Worm (Caenorhabditis elegans) whole organism, young adult: ENCODE data around the gene nep-25.

ENCODE experiments used
- B0019.2 ChIP-seq: fragments of 200-800 bp; sonication (Bioruptor generic); conservative IDR thresholded peaks from 2 replicates; pipeline ENCODE4 v1.3.6; 2022; ENCODE audit warnings: missing genetic modification reagents, missing genetic modification characterization, missing compliant biosample characterization
- B0035.1 ChIP-seq: sonication (generic microtip); optimal IDR thresholded peaks from 2 replicates; lab custom pipeline; 2016; ENCODE audit warnings: missing genetic modification characterization, mild to moderate bottlenecking, missing compliant biosample characterization, missing genotype, missing genetic modification reagents
- F22D6.2 ChIP-seq: sonication (generic microtip); optimal IDR thresholded peaks from 2 replicates; lab custom pipeline; 2016; ENCODE audit warnings: mild to moderate bottlenecking, missing genetic modification characterization, missing compliant biosample characterization
- F57C9.4 ChIP-seq: sonication (generic microtip); optimal IDR thresholded peaks from 2 replicates; lab custom pipeline; 2017; ENCODE audit warnings: mild to moderate bottlenecking, missing genetic modification characterization, missing compliant biosample characterization
- Y53G8AR.9 ChIP-seq: fragments of 200-800 bp; sonication (Bioruptor generic); conservative IDR thresholded peaks from 2 replicates; pipeline ENCODE4 v1.3.6; 2022; ENCODE audit warnings: missing genetic modification reagents, missing genetic modification characterization, missing compliant biosample characterization
- akir-1 ChIP-seq: fragments of 200-800 bp; sonication (Bioruptor generic); optimal IDR thresholded peaks from 2 replicates; lab custom pipeline; 2018; ENCODE audit warnings: mild to moderate bottlenecking, missing genetic modification characterization, moderate library complexity, missing compliant biosample characterization
- atf-7 ChIP-seq: sonication (generic microtip); optimal IDR thresholded peaks from 2 replicates; lab custom pipeline; 2017; ENCODE audit warnings: mild to moderate bottlenecking, missing genetic modification characterization, missing compliant biosample characterization
- attf-6 ChIP-seq: fragments of 200-800 bp; sonication (Bioruptor generic); IDR thresholded peaks from 2 replicates; pipeline ENCODE4 v1.3.6; 2022; ENCODE audit warnings: missing genetic modification reagents, missing genetic modification characterization, missing compliant biosample characterization
- ccch-3 ChIP-seq: fragments of 200-800 bp; sonication (Bioruptor generic); optimal IDR thresholded peaks from 2 replicates; lab custom pipeline; 2018; ENCODE audit warnings: mild to moderate bottlenecking, missing genetic modification characterization, missing compliant biosample characterization
- cebp-1 ChIP-seq, 2 experiments: fragments of 200-800 bp in 1 of 2; sonication (Bioruptor generic) in 1 of 2; sonication (generic microtip) in 1 of 2; IDR thresholded peaks in 1 of 2; optimal IDR thresholded peaks in 1 of 2; 2 replicates each; pipeline versions ENCODE4 v1.3.6 to Lab custom; 2017 to 2022; ENCODE audit warnings: missing compliant biosample characterization in 2 of 2, missing genetic modification characterization in 2 of 2, mild to moderate bottlenecking in 1 of 2, missing genetic modification reagents in 1 of 2, moderate library complexity in 1 of 2
- ceh-27 ChIP-seq: fragments of 200-800 bp; sonication (Bioruptor generic); optimal IDR thresholded peaks from 2 replicates; lab custom pipeline; 2018; ENCODE audit warnings: mild to moderate bottlenecking, missing genetic modification characterization, moderate library complexity, missing compliant biosample characterization
- ceh-79 ChIP-seq: sonication (generic microtip); optimal IDR thresholded peaks from 2 replicates; lab custom pipeline; 2017; ENCODE audit warnings: mild to moderate bottlenecking, missing genetic modification characterization, missing compliant biosample characterization
- die-1 ChIP-seq: sonication (generic microtip); optimal IDR thresholded peaks from 2 replicates; lab custom pipeline; 2016; ENCODE audit warnings: missing genotype, mild to moderate bottlenecking, missing genetic modification characterization, missing compliant biosample characterization
- dox-1 ChIP-seq: fragments of 200-800 bp; sonication (Bioruptor generic); IDR thresholded peaks from 2 replicates; pipeline ENCODE4 v1.3.6; 2022; ENCODE audit warnings: missing genetic modification reagents, missing genetic modification characterization, missing compliant biosample characterization
- dpl-1 ChIP-seq: fragments of 150-350 bp; optimal IDR thresholded peaks from 2 replicates; lab custom pipeline; 2014; ENCODE audit warnings: missing biosample characterization, missing genetic modification reagents, missing genetic modification characterization
- egrh-3 ChIP-seq: fragments of 200-800 bp; sonication (Bioruptor generic); IDR thresholded peaks from 2 replicates; pipeline ENCODE4 v1.3.6; 2022; ENCODE audit warnings: missing genetic modification reagents, missing genetic modification characterization, missing compliant biosample characterization
- him-1 ChIP-seq: sonication (generic microtip); optimal IDR thresholded peaks from 2 replicates; lab custom pipeline; 2016; ENCODE audit warnings: missing genotype, missing genetic modification reagents, missing genetic modification characterization, missing compliant biosample characterization
- let-526 ChIP-seq: fragments of 200-800 bp; sonication (Bioruptor generic); IDR thresholded peaks from 2 replicates; pipeline ENCODE4 v1.3.6; 2022; ENCODE audit warnings: missing genetic modification reagents, missing genetic modification characterization, missing compliant biosample characterization
- lin-35 ChIP-seq, 3 experiments: fragments of 150-350 bp in 2 of 3; sonication (generic microtip) in 1 of 3; optimal IDR thresholded peaks; 2 replicates each; lab custom pipeline; 2014 to 2018; ENCODE audit warnings: missing biosample characterization in 3 of 3, missing genetic modification characterization in 3 of 3, missing genetic modification reagents in 3 of 3
- mxl-1 ChIP-seq: sonication (generic microtip); optimal IDR thresholded peaks from 2 replicates; lab custom pipeline; 2016; ENCODE audit warnings: missing genetic modification characterization, missing compliant biosample characterization
- nfyb-1 ChIP-seq: fragments of 200-800 bp; sonication (Bioruptor generic); IDR thresholded peaks from 2 replicates; pipeline ENCODE4 v1.3.6; 2022; ENCODE audit warnings: missing genetic modification reagents, missing genetic modification characterization, missing compliant biosample characterization
- nhr-120 ChIP-seq: fragments of 200-800 bp; sonication (Bioruptor generic); IDR thresholded peaks from 2 replicates; pipeline ENCODE4 v1.3.6; 2022; ENCODE audit warnings: missing genetic modification characterization, missing compliant biosample characterization
- nhr-80 ChIP-seq: sonication (generic microtip); optimal IDR thresholded peaks from 2 replicates; lab custom pipeline; 2016; ENCODE audit warnings: missing genetic modification characterization, missing compliant biosample characterization
- pbrm-1 ChIP-seq: fragments of 200-800 bp; sonication (Bioruptor generic); IDR thresholded peaks from 2 replicates; pipeline ENCODE4 v1.3.6; 2022; ENCODE audit warnings: missing genetic modification reagents, missing genetic modification characterization, missing compliant biosample characterization
- pha-4 ChIP-seq: fragments of 150-350 bp; sonication (generic microtip); optimal IDR thresholded peaks from 2 replicates; lab custom pipeline; 2014; ENCODE audit warnings: missing biosample characterization, missing genetic modification reagents, missing genetic modification characterization
- snpc-1.3 ChIP-seq: sonication (generic microtip); optimal IDR thresholded peaks from 2 replicates; lab custom pipeline; 2017; ENCODE audit warnings: missing genetic modification characterization, mild to moderate bottlenecking, missing compliant biosample characterization, antibody characterized with exemption, moderate library complexity, missing genotype, missing genetic modification reagents; ENCODE audit not compliant: insufficient read depth
- snpc-4 ChIP-seq, 5 experiments: fragments of 150-350 bp in 1 of 5; sonication (generic microtip) in 4 of 5; optimal IDR thresholded peaks; 2 replicates each; lab custom pipeline; 2014 to 2018; ENCODE audit warnings: missing genetic modification characterization in 5 of 5, missing biosample characterization in 3 of 5, antibody characterized with exemption in 2 of 5, mild to moderate bottlenecking in 2 of 5, missing compliant biosample characterization in 2 of 5, missing genotype in 2 of 5, moderate library complexity in 2 of 5, missing genetic modification reagents in 1 of 5
- somi-1 ChIP-seq: fragments of 200-800 bp; sonication (Bioruptor generic); optimal IDR thresholded peaks from 2 replicates; lab custom pipeline; 2018; ENCODE audit warnings: mild to moderate bottlenecking, missing genetic modification characterization, missing compliant biosample characterization
- tbp1 ChIP-seq: fragments of 200-800 bp; sonication (Bioruptor generic); optimal IDR thresholded peaks from 2 replicates; lab custom pipeline; 2018; ENCODE audit warnings: mild to moderate bottlenecking, missing genetic modification characterization, missing compliant biosample characterization
- unc-62 ChIP-seq: fragments of 150-350 bp; optimal IDR thresholded peaks from 2 replicates; lab custom pipeline; 2014; ENCODE audit warnings: missing biosample characterization, missing genetic modification reagents, missing genetic modification characterization
- xnd-1 ChIP-seq: sonication (generic microtip); optimal IDR thresholded peaks from 2 replicates; lab custom pipeline; 2016; ENCODE audit warnings: missing genotype, missing genetic modification reagents, missing genetic modification characterization, missing compliant biosample characterization
- zim-3 ChIP-seq: sonication (generic microtip); optimal IDR thresholded peaks from 2 replicates; lab custom pipeline; 2017; ENCODE audit warnings: mild to moderate bottlenecking, missing genetic modification characterization, moderate library complexity, missing compliant biosample characterization
- ztf-26 ChIP-seq: sonication (generic microtip); optimal IDR thresholded peaks from 2 replicates; lab custom pipeline; 2017; ENCODE audit warnings: missing genetic modification characterization, missing compliant biosample characterization
- ztf-28 ChIP-seq: fragments of 200-800 bp; sonication (Bioruptor generic); IDR thresholded peaks from 2 replicates; pipeline ENCODE4 v1.3.6; 2022; ENCODE audit warnings: missing genetic modification reagents, missing genetic modification characterization, missing compliant biosample characterization
- ztf-6 ChIP-seq: fragments of 200-800 bp; sonication (Bioruptor generic); IDR thresholded peaks from 2 replicates; pipeline ENCODE4 v1.3.6; 2022; ENCODE audit warnings: missing genetic modification reagents, missing genetic modification characterization, missing compliant biosample characterization

nep-25 gene

ce11 chrII:5858322-5858721 is 16.3 kb downstream of the nep-25 start, which contains the start of gene F55C12.4:
Gene F55C12.4, minus strand, starts transcription at chrII:5858422.
- TF ChIP-seq ceh-79 (tag; lab: Kevin White, UChicago) = no peak
- TF ChIP-seq dpl-1 (GFP tag; lab: Kevin White, UChicago) = no peak
- no peak for TF ChIP-seq dox-1 (GFP tag; lab: Robert Waterston, UW)
- TF ChIP-seq pbrm-1 (GFP tag; lab: Robert Waterston, UW) = no peak
- TF ChIP-seq nhr-120 = no peak

ce11 chrII:5860621-5861020 is 18.6 kb downstream of the nep-25 start:
- no peak for TF ChIP-seq mxl-1 (tag; lab: Kevin White, UChicago)
- TF ChIP-seq, all 124 proteins: peak for 0

DNA sequence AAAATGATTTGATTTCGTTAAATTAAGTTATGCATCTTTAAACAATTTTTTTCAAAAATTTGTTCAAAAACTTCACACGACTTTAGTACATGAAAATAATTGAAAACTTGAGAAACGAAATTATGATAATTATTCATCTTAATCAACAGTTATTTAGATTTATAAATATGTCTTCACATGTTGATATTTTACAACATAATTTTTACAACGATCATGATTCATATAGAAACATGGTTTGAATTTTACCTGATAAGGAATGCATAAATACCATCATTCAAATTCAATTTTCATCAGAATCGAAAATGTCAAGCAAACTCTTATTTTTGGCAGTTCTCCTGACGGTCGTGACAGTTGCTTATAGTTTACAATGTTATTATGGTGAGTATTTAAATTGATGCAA is 21.9 kb downstream of the nep-25 start, which contains the start of gene tag-234:
TSS of gene tag-234 (plus strand) at position 301 of the 400 bp plus-strand sequence.
- no peak for TF ChIP-seq ztf-28 (GFP tag; lab: Robert Waterston, UW)
- peak; percentile 38 for TF ChIP-seq nhr-80 (tag; lab: Kevin White, UChicago)

- peak; percentile 36 for TF ChIP-seq unc-62 (GFP tag; lab: Kevin White, UChicago)
- TF ChIP-seq him-1 = no peak
- no peak for TF ChIP-seq atf-7 (tag; lab: Kevin White, UChicago)
- peak; percentile 19 for TF ChIP-seq nhr-80 (tag; lab: Kevin White, UChicago)
These were observed 23.6 kb downstream of the nep-25 start, which contains the start of gene F55C12.19 for ce11 chrII:5865405-5866308. Gene F55C12.19, plus strand, starts transcription at chrII:5866139.

ce11 chrII:5866920-5867319 is 24.9 kb downstream of the nep-25 start:
- TF ChIP-seq dpl-1 (GFP tag; lab: Kevin White, UChicago) = no peak
- no peak for TF ChIP-seq somi-1 (GFP tag; lab: Kevin White, UChicago)
- TF ChIP-seq ztf-26 = no peak
- TF ChIP-seq tbp1 (GFP tag; lab: Kevin White, UChicago) = no peak
- no peak for TF ChIP-seq ccch-3
- TF ChIP-seq ceh-79 (tag; lab: Kevin White, UChicago) = no peak
- no peak for TF ChIP-seq F22D6.2 (tag; lab: Kevin White, UChicago)
- TF ChIP-seq snpc-1.3 = no peak
- no peak for TF ChIP-seq xnd-1 (tag; lab: Kevin White, UChicago)
- TF ChIP-seq ztf-6 = no peak
- no peak for TF ChIP-seq egrh-3 (GFP tag; lab: Robert Waterston, UW)
- TF ChIP-seq B0035.1 (tag; lab: Kevin White, UChicago) = no peak
- no peak for TF ChIP-seq snpc-4 (GFP tag; optimal IDR thresholded peaks at IDR 0.05; lab: Kevin White, UChicago)
- peak in 1 of 4 experiments; percentile 13 for TF ChIP-seq snpc-4 (tag; optimal IDR thresholded peaks at IDR 0.05; lab: Kevin White, UChicago)
- 0 out of 2 replicates have a peak, but pooled peaks have one; percentile 45 for TF ChIP-seq Y53G8AR.9 (GFP tag; lab: Robert Waterston, UW)
- TF ChIP-seq pha-4 (tag; lab: Kevin White, UChicago) = no peak
- no peak for TF ChIP-seq cebp-1 (GFP tag; IDR thresholded peaks at IDR 0.05; lab: Robert Waterston, UW)
- TF ChIP-seq cebp-1 (tag; optimal IDR thresholded peaks at IDR 0.05; lab: Kevin White, UChicago) = peak; percentile 36
- TF ChIP-seq F57C9.4 (tag; lab: Kevin White, UChicago) = no peak
- TF ChIP-seq B0019.2 = no peak
- TF ChIP-seq lin-35 (GFP tag; optimal IDR thresholded peaks at IDR 0.05; lab: Kevin White, UChicago) = no peak
- TF ChIP-seq ceh-27 = no peak
- TF ChIP-seq die-1 (tag; lab: Kevin White, UChicago) = no peak
- TF ChIP-seq let-526 (GFP tag; lab: Robert Waterston, UW) = no peak
- no peak for TF ChIP-seq zim-3 (tag; lab: Kevin White, UChicago)
- TF ChIP-seq nfyb-1 (GFP tag; lab: Robert Waterston, UW) = peak; percentile 87
- no peak for TF ChIP-seq akir-1 (GFP tag; lab: Kevin White, UChicago)
- TF ChIP-seq attf-6 (GFP tag; lab: Robert Waterston, UW) = no peak
